Worm (Caenorhabditis elegans): Measurements from ENCODE around the gene vha-4.
A peak's percentile ranks its signal among the peaks of the same experiment; 100 is the strongest.

The vha-4 gene

ce11 chrII:7879266-7879718 lies at the start of gene vha-4, which contains the start of gene T01H3.5:
Gene vha-4, minus strand, starts transcription at chrII:7879316.
Gene T01H3.5, plus strand, starts transcription at chrII:7879616.
- TF ChIP-seq sptf-1 (tag; optimal IDR thresholded peaks at IDR 0.05) (no peak), fkh-10 (GFP tag; optimal IDR thresholded peaks at IDR 0.05) (no peak), ces-1 (GFP tag; optimal IDR thresholded peaks at IDR 0.05) (no peak), efl-3 (GFP tag; optimal IDR thresholded peaks at IDR 0.05) (no peak), pax-3 (tag; optimal IDR thresholded peaks at IDR 0.05) (no peak), unc-98 (GFP tag; IDR thresholded peaks at IDR 0.05) (no peak), lsy-2 (tag; optimal IDR thresholded peaks at IDR 0.05) (peak in 1 of 2 experiments; percentile 21), mef-2 (tag; optimal IDR thresholded peaks at IDR 0.05) (no peak), nhr-71 (tag; optimal IDR thresholded peaks at IDR 0.05) (no peak), unc-30 (tag; optimal IDR thresholded peaks at IDR 0.05) (no peak), C04F5.9 (tag; optimal IDR thresholded peaks at IDR 0.05) (no peak), dpl-1 (GFP tag; optimal IDR thresholded peaks at IDR 0.05) (peak in 1 of 3 experiments; percentile 23), xbp-1 (tag; optimal IDR thresholded peaks at IDR 0.05) (no peak), lin-35 (GFP tag; optimal IDR thresholded peaks at IDR 0.05) (peak in 1 of 2 experiments; percentile 5), grh-1 (GFP tag; IDR thresholded peaks at IDR 0.05) (no peak), jun-1 (tag; optimal IDR thresholded peaks at IDR 0.05) (no peak), ztf-4 (tag; optimal IDR thresholded peaks at IDR 0.05) (no peak), snpc-4 (tag; optimal IDR thresholded peaks at IDR 0.05) (no peak), nhr-12 (tag; optimal IDR thresholded peaks at IDR 0.05) (no peak), unc-130 (tag; optimal IDR thresholded peaks at IDR 0.05) (no peak), F16B12.6 (tag; optimal IDR thresholded peaks at IDR 0.05) (no peak), efl-1 (optimal IDR thresholded peaks at IDR 0.05) (no peak), efl-1 (GFP tag; optimal IDR thresholded peaks at IDR 0.05 in 1 of 2) (no peak), isw-1 (GFP tag; IDR thresholded peaks at IDR 0.05) (no peak), dsc-1 (tag; optimal IDR thresholded peaks at IDR 0.05) (no peak), snu-23 (GFP tag; optimal IDR thresholded peaks at IDR 0.05) (peak; percentile 6), tbx-2 (tag; optimal IDR thresholded peaks at IDR 0.05) (no peak), hlh-17 (GFP tag; optimal IDR thresholded peaks at IDR 0.05; ENCODE audit: borderline replicate concordance) (no peak), vab-15 (tag; optimal IDR thresholded peaks at IDR 0.05) (no peak)

- no peak for TF ChIP-seq ets-5 (GFP tag; IDR thresholded peaks at IDR 0.05)
- no peak for TF ChIP-seq efl-1 (optimal IDR thresholded peaks at IDR 0.05)
- peak in 1 of 2 experiments; percentile 6 for TF ChIP-seq efl-1 (GFP tag; optimal IDR thresholded peaks at IDR 0.05 in 1 of 2)
Observed at ce11 chrII:7928600-7928999, 49.5 kb upstream of the vha-4 start, which contains the start of gene spv-1. Gene spv-1, minus strand, starts transcription at chrII:7928700.

- TF ChIP-seq ceh-8 (GFP tag; optimal IDR thresholded peaks at IDR 0.05) (peak; percentile 34), hlh-4 (tag; optimal IDR thresholded peaks at IDR 0.05) (no peak), lin-14 (GFP tag; optimal IDR thresholded peaks at IDR 0.05) (peak; percentile 78), fkh-10 (GFP tag; optimal IDR thresholded peaks at IDR 0.05) (peak; percentile 88), nhr-71 (tag; optimal IDR thresholded peaks at IDR 0.05) (peak; percentile 55), blmp-1 (tag; optimal IDR thresholded peaks at IDR 0.05) (no peak), tbx-2 (tag; optimal IDR thresholded peaks at IDR 0.05) (peak; percentile 11), fkh-4 (tag; optimal IDR thresholded peaks at IDR 0.05; ENCODE audit: borderline replicate concordance) (no peak), fkh-8 (tag; optimal IDR thresholded peaks at IDR 0.05) (no peak), ceh-82 (tag; optimal IDR thresholded peaks at IDR 0.05) (peak in 1 of 3 experiments; percentile 33), ces-1 (GFP tag; optimal IDR thresholded peaks at IDR 0.05) (peak; percentile 76)
Observed at ce11 chrII:7921155-7921554, 42.0 kb upstream of the vha-4 start.

- TF ChIP-seq nhr-71 (tag; optimal IDR thresholded peaks at IDR 0.05) (peak; percentile 27), isw-1 (GFP tag; IDR thresholded peaks at IDR 0.05) (no peak), ceh-63 (GFP tag; optimal IDR thresholded peaks at IDR 0.05) (peak; percentile 44), nhr-85 (tag) (no peak), lin-14 (GFP tag; optimal IDR thresholded peaks at IDR 0.05) (peak; percentile 56)
Observed at ce11 chrII:7920178-7920577, 41.1 kb upstream of the vha-4 start.
